Worm (Caenorhabditis elegans): Measurements from ENCODE around the gene T11F8.12.

Gene T11F8.12

DNA sequence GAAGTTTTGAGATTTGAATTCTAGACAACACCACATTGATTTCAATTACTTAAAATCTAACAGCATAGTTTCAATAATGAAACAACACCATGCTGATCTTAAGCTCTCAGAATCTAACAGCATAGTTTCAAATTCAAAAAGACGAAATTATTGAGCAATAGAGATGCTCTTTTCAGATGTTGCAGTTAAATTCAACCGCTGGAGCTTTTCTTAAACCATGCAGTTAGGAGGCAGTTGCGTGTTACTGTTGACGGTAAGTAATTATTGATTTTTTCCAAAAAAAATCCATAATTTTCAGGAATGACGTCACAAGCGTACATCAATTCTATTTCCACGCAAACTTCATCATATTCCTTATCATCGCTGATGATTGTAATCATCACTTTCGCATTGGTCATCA is 592 bp upstream of the T11F8.12 start, which contains the start of gene T11F8.5:
T11F8.5 (plus strand) TSS at position 301 of the 400 bp plus-strand sequence.
- TF ChIP-seq lin-39 (tag; optimal IDR thresholded peaks at IDR 0.05) (no peak), unc-55 (GFP tag; optimal IDR thresholded peaks at IDR 0.05) (no peak), skn-1 (tag; optimal IDR thresholded peaks at IDR 0.05) (no peak), mab-5 (tag; optimal IDR thresholded peaks at IDR 0.05) (no peak), snpc-4 (tag; optimal IDR thresholded peaks at IDR 0.05) (no peak), nhr-21 (tag; optimal IDR thresholded peaks at IDR 0.05) (no peak), zag-1 (tag; optimal IDR thresholded peaks at IDR 0.05) (no peak), peb-1 (tag; optimal IDR thresholded peaks at IDR 0.05) (no peak), nhr-11 (tag; optimal IDR thresholded peaks at IDR 0.05) (no peak)

DNA sequence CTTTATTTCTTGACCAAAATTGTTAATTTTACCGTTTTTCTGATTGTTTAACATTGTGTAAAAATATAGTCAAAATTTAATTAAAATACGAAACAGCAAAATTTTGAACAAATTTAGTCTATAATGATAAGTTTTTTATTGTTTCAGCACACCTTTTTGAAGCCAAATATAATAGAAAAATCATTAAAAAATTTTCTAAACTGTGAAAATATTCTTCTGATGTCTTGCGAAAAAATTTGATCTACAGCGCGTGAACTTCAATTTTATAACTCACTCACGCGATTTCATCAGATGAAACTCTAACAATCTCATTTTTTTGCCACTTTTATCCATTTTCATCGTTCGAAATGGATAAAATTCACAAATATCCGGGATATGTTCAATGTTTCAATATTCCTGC is 2.8 kb downstream of the T11F8.12 start, which contains the start of gene T11F8.1:
T11F8.1 (plus strand) TSS at position 301 of the 400 bp plus-strand sequence.
- TF ChIP-seq dmd-4 (tag; optimal IDR thresholded peaks at IDR 0.05) (no peak), mbf-1 (tag; optimal IDR thresholded peaks at IDR 0.05) (no peak), lin-11 (tag; optimal IDR thresholded peaks at IDR 0.05) (no peak), ZK546.5 (tag; optimal IDR thresholded peaks at IDR 0.05) (no peak), nhr-129 (tag; optimal IDR thresholded peaks at IDR 0.05) (no peak), ztf-11 (tag; optimal IDR thresholded peaks at IDR 0.05) (no peak), R02D3.7 (tag; optimal IDR thresholded peaks at IDR 0.05) (no peak), aly-2 (tag; optimal IDR thresholded peaks at IDR 0.05) (no peak), F13H6.1 (tag; optimal IDR thresholded peaks at IDR 0.05) (no peak), nhr-23 (tag; optimal IDR thresholded peaks at IDR 0.05) (no peak), sem-4 (tag; optimal IDR thresholded peaks at IDR 0.05) (no peak), mdl-1 (tag; optimal IDR thresholded peaks at IDR 0.05) (no peak), ama-1 (optimal IDR thresholded peaks at IDR 0.05) (no peak), nhr-12 (tag; optimal IDR thresholded peaks at IDR 0.05) (no peak), elt-1 (tag; optimal IDR thresholded peaks at IDR 0.05) (no peak)

DNA sequence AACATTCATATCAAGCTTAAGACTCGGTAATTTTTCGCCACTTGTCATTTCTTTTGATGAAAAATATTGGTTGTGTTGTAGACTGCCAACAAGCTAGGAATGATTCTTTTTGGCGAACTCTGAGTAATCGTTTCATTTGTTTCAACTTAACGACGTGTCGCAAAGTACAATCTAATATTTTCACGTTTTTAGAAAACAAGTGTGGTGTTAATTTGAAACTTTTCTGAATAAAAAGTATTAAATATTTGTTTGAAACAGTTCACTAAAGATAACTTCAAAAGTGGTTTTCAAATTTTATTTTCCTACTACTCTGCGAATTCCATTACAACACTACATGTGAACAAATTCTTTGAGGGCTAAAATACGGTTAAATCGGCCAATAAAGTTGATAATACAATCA is 5.7 kb downstream of the T11F8.12 start, which contains the start of gene T11F8.4:
T11F8.4 (minus strand) TSS at position 101 of the 400 bp plus-strand sequence.
- TF ChIP-seq nhr-21 (tag; optimal IDR thresholded peaks at IDR 0.05) (no peak), R02D3.7 (tag; optimal IDR thresholded peaks at IDR 0.05) (no peak), crh-2 (tag; optimal IDR thresholded peaks at IDR 0.05) (no peak), egl-27 (tag; optimal IDR thresholded peaks at IDR 0.05) (no peak), ztf-1 (GFP tag; conservative IDR thresholded peaks at IDR 0.05) (no peak), fos-1 (tag; optimal IDR thresholded peaks at IDR 0.05) (no peak), nhr-129 (tag; optimal IDR thresholded peaks at IDR 0.05) (no peak), gmeb-1 (tag; optimal IDR thresholded peaks at IDR 0.05) (no peak), nhr-6 (tag; optimal IDR thresholded peaks at IDR 0.05) (no peak), lin-13 (GFP tag; optimal IDR thresholded peaks at IDR 0.05) (no peak), sma-9 (GFP tag; optimal IDR thresholded peaks at IDR 0.05) (no peak), sma-9 (tag; optimal IDR thresholded peaks at IDR 0.05) (no peak), sma-3 (GFP tag; optimal IDR thresholded peaks at IDR 0.05) (no peak), nhr-237 (tag; optimal IDR thresholded peaks at IDR 0.05) (no peak), elt-1 (tag; optimal IDR thresholded peaks at IDR 0.05) (no peak), unc-55 (GFP tag; optimal IDR thresholded peaks at IDR 0.05) (no peak), ama-1 (optimal IDR thresholded peaks at IDR 0.05) (no peak), ztf-4 (tag; optimal IDR thresholded peaks at IDR 0.05) (no peak)

DNA sequence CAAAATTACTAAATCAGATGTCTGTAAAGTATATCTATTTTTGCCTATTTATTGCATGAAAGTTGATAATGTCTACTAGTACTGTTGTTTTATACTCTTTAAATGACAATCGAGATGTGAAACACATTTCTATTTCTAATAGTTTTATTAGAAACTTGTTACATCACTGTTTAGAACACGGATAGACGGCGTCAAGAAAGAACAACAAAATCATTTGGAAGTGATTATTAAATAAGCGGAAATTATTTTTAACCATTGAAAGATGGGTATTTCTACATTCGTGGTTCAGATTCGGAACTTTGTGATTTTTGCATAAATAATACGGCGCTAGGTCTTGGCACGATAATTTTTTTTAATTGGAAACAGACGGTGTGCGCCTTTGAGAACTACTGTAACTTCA is 9.0 kb downstream of the T11F8.12 start:
- TF ChIP-seq nhr-23 (tag; optimal IDR thresholded peaks at IDR 0.05) (no peak), dmd-4 (tag; optimal IDR thresholded peaks at IDR 0.05) (no peak), lin-13 (GFP tag; optimal IDR thresholded peaks at IDR 0.05) (no peak), lsy-2 (tag; optimal IDR thresholded peaks at IDR 0.05) (no peak), nhr-11 (tag; optimal IDR thresholded peaks at IDR 0.05) (no peak)

DNA sequence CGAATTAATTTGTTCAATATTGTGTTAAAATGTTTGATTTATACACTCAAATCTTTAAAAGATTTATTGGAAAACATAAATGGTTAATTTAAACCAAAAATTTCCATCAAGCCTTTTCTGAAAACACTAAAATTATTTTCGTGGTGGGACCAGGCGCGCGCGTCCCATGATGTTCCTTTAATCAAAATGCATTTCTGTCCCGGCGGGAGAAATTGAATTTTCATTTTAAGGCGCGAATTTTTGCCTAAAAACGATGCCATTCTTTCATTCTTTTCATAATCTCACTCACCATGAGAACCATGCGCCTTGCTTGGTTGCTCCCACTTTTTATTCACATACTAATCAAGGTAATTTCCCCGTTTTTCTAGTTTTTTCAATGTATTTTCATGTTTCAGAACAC is 12.4 kb downstream of the T11F8.12 start, which contains the start of gene rme-2:
rme-2 (plus strand) TSS at position 288 of the 400 bp plus-strand sequence.
- TF ChIP-seq mdl-1 (tag; optimal IDR thresholded peaks at IDR 0.05) (no peak), lin-39 (tag; optimal IDR thresholded peaks at IDR 0.05) (no peak), unc-62 (GFP tag; optimal IDR thresholded peaks at IDR 0.05) (no peak), C34F6.9 (tag; optimal IDR thresholded peaks at IDR 0.05) (no peak), F13H6.1 (tag; optimal IDR thresholded peaks at IDR 0.05) (no peak), nhr-12 (tag; optimal IDR thresholded peaks at IDR 0.05) (no peak)

All from whole organism, L2 larva.